Worm (Caenorhabditis elegans): Measurements from ENCODE around the gene cgt-1.

Gene cgt-1

DNA sequence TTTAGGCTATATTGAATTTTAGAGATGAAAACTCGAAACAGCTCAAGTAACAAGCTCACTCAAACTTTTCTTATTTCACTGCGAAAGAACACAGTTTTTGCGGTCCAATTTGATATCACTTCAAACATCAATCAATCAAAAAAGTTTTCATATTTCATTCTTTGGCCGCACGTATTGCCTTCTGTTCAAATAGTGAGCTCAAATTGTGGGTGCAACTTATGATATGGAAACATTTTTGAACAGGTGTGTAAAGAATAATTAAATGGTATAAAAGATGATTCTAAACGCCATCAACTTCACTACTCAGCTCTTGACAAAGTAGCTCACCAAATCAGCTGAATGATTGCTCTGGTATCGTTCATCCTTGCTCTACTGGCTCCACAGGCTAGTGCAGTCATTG is 11.0 kb upstream of the cgt-1 start, which contains the start of gene T06C12.14:
T06C12.14 (plus strand) TSS at position 301 of the 400 bp plus-strand sequence.
- TF ChIP-seq ztf-11 (tag; optimal IDR thresholded peaks at IDR 0.05), result no peak
- TF ChIP-seq nhr-28 (tag; optimal IDR thresholded peaks at IDR 0.05), result no peak
- TF ChIP-seq unc-39 (tag; optimal IDR thresholded peaks at IDR 0.05), result no peak
- TF ChIP-seq unc-120 (tag; optimal IDR thresholded peaks at IDR 0.05; ENCODE audit: poor library complexity, severe bottlenecking), result no peak
- TF ChIP-seq nhr-237 (tag; optimal IDR thresholded peaks at IDR 0.05), result no peak
- TF ChIP-seq nhr-76 (tag; optimal IDR thresholded peaks at IDR 0.05), result no peak
- no peak for TF ChIP-seq sptf-1 (tag; optimal IDR thresholded peaks at IDR 0.05)
- no peak for TF ChIP-seq snpc-4 (tag; optimal IDR thresholded peaks at IDR 0.05)

ce11 chrV:15897696-15898095 is 9.0 kb upstream of the cgt-1 start, which contains the start of gene str-60:
str-60 (plus strand) TSS chrV:15897996.
- TF ChIP-seq lsy-2 (tag; optimal IDR thresholded peaks at IDR 0.05) (no peak), ceh-83 (GFP tag; optimal IDR thresholded peaks at IDR 0.05) (no peak), tbx-8 (GFP tag; optimal IDR thresholded peaks at IDR 0.05) (no peak), ceh-43 (GFP tag; optimal IDR thresholded peaks at IDR 0.05) (no peak)

- TF ChIP-seq M03D4.4 (tag; optimal IDR thresholded peaks at IDR 0.05), result no peak
- TF ChIP-seq elt-1 (tag; optimal IDR thresholded peaks at IDR 0.05; ENCODE audit: borderline replicate concordance, insufficient read depth), result no peak
- no peak for TF ChIP-seq sem-2 (GFP tag; optimal IDR thresholded peaks at IDR 0.05)
- no peak for TF ChIP-seq nhr-237 (tag; optimal IDR thresholded peaks at IDR 0.05)
- TF ChIP-seq ceh-43 (GFP tag; optimal IDR thresholded peaks at IDR 0.05), result no peak
- TF ChIP-seq unc-39 (tag; optimal IDR thresholded peaks at IDR 0.05), result no peak
- no peak for TF ChIP-seq ceh-39 (tag; optimal IDR thresholded peaks at IDR 0.05)
These were observed 8.0 kb upstream of the cgt-1 start, which contains the start of gene nhr-213 for ce11 chrV:15896671-15897070. nhr-213 (minus strand) TSS chrV:15896771.

- no peak for TF ChIP-seq hlh-1 (tag; optimal IDR thresholded peaks at IDR 0.05)
- no peak for TF ChIP-seq nhr-12 (tag; optimal IDR thresholded peaks at IDR 0.05)
- TF ChIP-seq blmp-1 (tag; optimal IDR thresholded peaks at IDR 0.05), result no peak
- TF ChIP-seq bed-3 (GFP tag; optimal IDR thresholded peaks at IDR 0.05), result no peak
- no peak for TF ChIP-seq unc-62 (GFP tag; optimal IDR thresholded peaks at IDR 0.05)
- TF ChIP-seq ceh-39 (tag; optimal IDR thresholded peaks at IDR 0.05), result no peak
- no peak for TF ChIP-seq nhr-2 (tag; optimal IDR thresholded peaks at IDR 0.05)
- TF ChIP-seq nhr-76 (tag; optimal IDR thresholded peaks at IDR 0.05), result no peak
- TF ChIP-seq pha-4 (tag; optimal IDR thresholded peaks at IDR 0.05), result no peak
- TF ChIP-seq ham-2 (GFP tag; optimal IDR thresholded peaks at IDR 0.05), result no peak
- TF ChIP-seq nhr-28 (tag; optimal IDR thresholded peaks at IDR 0.05), result no peak
- no peak for TF ChIP-seq M03D4.4 (tag; optimal IDR thresholded peaks at IDR 0.05)
- no peak for TF ChIP-seq sem-2 (GFP tag; optimal IDR thresholded peaks at IDR 0.05)
- no peak for TF ChIP-seq lin-32 (GFP tag; optimal IDR thresholded peaks at IDR 0.05)
These were observed 4.0 kb upstream of the cgt-1 start, which contains the start of gene T06C12.11 for ce11 chrV:15892696-15893095. T06C12.11 (plus strand) TSS chrV:15892996.

DNA sequence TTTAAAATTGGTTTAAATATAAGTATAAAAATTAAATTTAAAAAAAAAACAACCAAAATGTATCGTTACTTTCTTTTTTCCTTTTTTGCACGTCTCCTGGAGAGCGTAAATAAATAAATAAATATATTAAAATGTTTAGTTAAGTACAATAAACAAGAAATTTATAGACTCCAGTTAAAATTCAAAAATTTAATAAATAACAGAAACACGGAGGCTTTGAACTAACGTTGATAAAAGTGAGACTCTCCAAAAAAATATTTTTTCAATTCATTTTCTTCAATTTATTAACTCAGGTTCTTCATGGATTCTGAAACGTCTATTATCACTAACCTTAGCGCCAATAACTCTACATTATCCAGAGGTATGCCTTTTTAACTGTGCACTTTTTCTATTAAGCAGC is 3.1 kb upstream of the cgt-1 start, which contains the start of gene T06C12.12:
T06C12.12 (plus strand) TSS at position 301 of the 400 bp plus-strand sequence.
- TF ChIP-seq nhr-28 (tag; optimal IDR thresholded peaks at IDR 0.05) (no peak), tbx-8 (GFP tag; optimal IDR thresholded peaks at IDR 0.05) (no peak), unc-62 (GFP tag; optimal IDR thresholded peaks at IDR 0.05) (no peak), hlh-1 (tag; optimal IDR thresholded peaks at IDR 0.05) (no peak), ceh-39 (tag; optimal IDR thresholded peaks at IDR 0.05) (no peak), elt-1 (tag; optimal IDR thresholded peaks at IDR 0.05; ENCODE audit: borderline replicate concordance, insufficient read depth) (no peak), ceh-43 (GFP tag; optimal IDR thresholded peaks at IDR 0.05) (no peak), elt-3 (tag; optimal IDR thresholded peaks at IDR 0.05) (no peak)

DNA sequence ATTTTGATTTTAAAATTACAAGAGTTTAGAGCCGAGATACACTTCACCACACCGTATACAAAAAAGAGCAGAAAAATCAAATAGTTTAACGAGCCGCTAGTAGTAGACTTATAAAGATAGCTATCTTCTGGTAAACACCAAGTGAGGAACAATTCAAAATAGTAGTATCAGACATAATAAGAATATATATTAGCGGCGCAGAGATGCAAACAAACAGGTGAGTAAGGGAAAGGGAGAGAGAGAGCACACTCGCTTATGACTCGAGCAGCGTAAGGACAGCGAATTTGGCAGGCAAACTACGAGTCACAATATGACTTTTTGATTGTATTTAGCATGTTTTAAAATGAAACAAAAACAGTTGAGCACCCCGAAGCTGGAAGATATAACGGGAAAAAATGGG is 2.6 kb upstream of the cgt-1 start:
- TF ChIP-seq ham-2 (GFP tag; optimal IDR thresholded peaks at IDR 0.05) (no peak), hlh-1 (tag; optimal IDR thresholded peaks at IDR 0.05) (no peak), unc-120 (tag; optimal IDR thresholded peaks at IDR 0.05; ENCODE audit: poor library complexity, severe bottlenecking) (no peak), zip-8 (tag; optimal IDR thresholded peaks at IDR 0.05) (no peak), unc-39 (tag; optimal IDR thresholded peaks at IDR 0.05) (no peak), elt-1 (tag; optimal IDR thresholded peaks at IDR 0.05; ENCODE audit: borderline replicate concordance, insufficient read depth) (no peak), M03D4.4 (tag; optimal IDR thresholded peaks at IDR 0.05) (no peak), mep-1 (tag; optimal IDR thresholded peaks at IDR 0.05) (no peak), lin-13 (tag; optimal IDR thresholded peaks at IDR 0.05) (no peak), ztf-11 (tag; optimal IDR thresholded peaks at IDR 0.05) (no peak), bed-3 (GFP tag; optimal IDR thresholded peaks at IDR 0.05) (no peak), nhr-76 (tag; optimal IDR thresholded peaks at IDR 0.05) (no peak), lin-32 (GFP tag; optimal IDR thresholded peaks at IDR 0.05) (no peak), elt-3 (tag; optimal IDR thresholded peaks at IDR 0.05) (no peak), ceh-43 (GFP tag; optimal IDR thresholded peaks at IDR 0.05) (no peak), sptf-1 (tag; optimal IDR thresholded peaks at IDR 0.05) (no peak), unc-62 (GFP tag; optimal IDR thresholded peaks at IDR 0.05) (no peak)
